Fruit fly (Drosophila melanogaster) whole organism, prepupa: Measurements from ENCODE around the gene CG15498.
A peak's percentile ranks its signal among the peaks of the same experiment; 100 is the strongest.

ENCODE experiments used
- CG10631 ChIP-seq: fragments of 200-800 bp; sonication (Bioruptor generic); optimal IDR thresholded peaks from 2 replicates; lab custom pipeline; 2016; ENCODE audit warnings: missing biosample characterization, missing genetic modification characterization
- CG10669 ChIP-seq: fragments of 200-800 bp; sonication (Bioruptor generic); optimal IDR thresholded peaks from 3 replicates; lab custom pipeline; 2018; ENCODE audit warnings: missing biosample characterization, mild to moderate bottlenecking, missing genetic modification characterization, moderate library complexity
- CG11294 ChIP-seq: fragments of 200-800 bp; sonication (Bioruptor generic); IDR thresholded peaks from 2 replicates; pipeline ENCODE4 v1.3.6; 2022; ENCODE audit warnings: missing biosample characterization, missing genetic modification characterization
- CG11762 ChIP-seq: fragments of 200-800 bp; sonication (Bioruptor generic); optimal IDR thresholded peaks from 3 replicates; lab custom pipeline; 2016; ENCODE audit warnings: missing biosample characterization, missing genetic modification characterization; ENCODE audit not compliant: insufficient read depth
- CG11902 ChIP-seq: fragments of 200-800 bp; sonication (Bioruptor generic); optimal IDR thresholded peaks from 3 replicates; lab custom pipeline; 2016; ENCODE audit warnings: missing biosample characterization, missing genetic modification characterization
- CG15336 ChIP-seq: fragments of 200-800 bp; sonication (Bioruptor generic); IDR thresholded peaks from 2 replicates; pipeline ENCODE4 v1.3.6; 2022; ENCODE audit warnings: missing biosample characterization, missing genetic modification characterization
- CG1621 ChIP-seq: fragments of 200-800 bp; sonication (Bioruptor generic); optimal IDR thresholded peaks from 3 replicates; lab custom pipeline; 2018; ENCODE audit warnings: missing biosample characterization, mild to moderate bottlenecking, missing genetic modification characterization
- CG16779 ChIP-seq: fragments of 200-800 bp; sonication (Bioruptor generic); optimal IDR thresholded peaks from 3 replicates; lab custom pipeline; 2017; ENCODE audit warnings: missing biosample characterization, mild to moderate bottlenecking, missing genetic modification characterization
- CG3032 ChIP-seq: fragments of 200-800 bp; optimal IDR thresholded peaks from 2 replicates; lab custom pipeline; 2019; ENCODE audit warnings: missing biosample characterization, mild to moderate bottlenecking, missing genetic modification characterization, moderate library complexity
- CG31627 ChIP-seq: fragments of 200-800 bp; sonication (Bioruptor generic); optimal IDR thresholded peaks from 3 replicates; lab custom pipeline; 2016; ENCODE audit warnings: missing biosample characterization, missing genetic modification characterization
- CG32006 ChIP-seq: fragments of 200-800 bp; sonication (Bioruptor generic); optimal IDR thresholded peaks from 3 replicates; lab custom pipeline; 2017; ENCODE audit warnings: missing biosample characterization, mild to moderate bottlenecking, missing genetic modification characterization
- CG34406 ChIP-seq: fragments of 200-800 bp; sonication (Bioruptor generic); optimal IDR thresholded peaks from 3 replicates; lab custom pipeline; 2016; ENCODE audit warnings: missing biosample characterization, missing genetic modification characterization
- CG3919 ChIP-seq: fragments of 200-800 bp; sonication (Bioruptor generic); optimal IDR thresholded peaks from 3 replicates; lab custom pipeline; 2016; ENCODE audit warnings: missing biosample characterization, missing genetic modification characterization
- CG4318 ChIP-seq: fragments of 200-800 bp; sonication (Bioruptor generic); optimal IDR thresholded peaks from 3 replicates; lab custom pipeline; 2017; ENCODE audit warnings: missing biosample characterization, mild to moderate bottlenecking, missing genetic modification characterization
- CG6276 ChIP-seq: fragments of 200-800 bp; sonication (Bioruptor generic); optimal IDR thresholded peaks from 2 replicates; lab custom pipeline; 2017; ENCODE audit warnings: missing biosample characterization, mild to moderate bottlenecking, missing genetic modification characterization
- CG6792 ChIP-seq: fragments of 200-800 bp; sonication (Bioruptor generic); optimal IDR thresholded peaks from 3 replicates; lab custom pipeline; 2016; ENCODE audit warnings: missing biosample characterization, missing genetic modification characterization
- CG6808 ChIP-seq: fragments of 200-800 bp; sonication (Bioruptor generic); optimal IDR thresholded peaks from 3 replicates; lab custom pipeline; 2017; ENCODE audit warnings: missing biosample characterization, missing genetic modification characterization, mild to moderate bottlenecking, moderate library complexity, missing genetic modification reagents
- CG6854 ChIP-seq: fragments of 200-800 bp; sonication (Bioruptor generic); optimal IDR thresholded peaks from 2 replicates; lab custom pipeline; 2017; ENCODE audit warnings: missing biosample characterization, mild to moderate bottlenecking, missing genetic modification characterization
- CG7368 ChIP-seq: fragments of 200-800 bp; sonication (Bioruptor generic); optimal IDR thresholded peaks from 3 replicates; lab custom pipeline; 2016; ENCODE audit warnings: missing biosample characterization, missing genetic modification characterization
- CG8119 ChIP-seq: fragments of 200-800 bp; sonication (Bioruptor generic); IDR thresholded peaks from 3 replicates; pipeline ENCODE4 v1.3.6; 2022; ENCODE audit warnings: missing biosample characterization, missing genetic modification characterization
- CG8319 ChIP-seq: fragments of 200-800 bp; sonication (Bioruptor generic); optimal IDR thresholded peaks from 3 replicates; lab custom pipeline; 2016; ENCODE audit warnings: missing biosample characterization, missing genetic modification characterization
- CG8632 ChIP-seq: fragments of 200-800 bp; sonication (Bioruptor generic); optimal IDR thresholded peaks from 3 replicates; lab custom pipeline; 2016; ENCODE audit warnings: missing biosample characterization, missing genetic modification characterization
- CG9139 ChIP-seq: fragments of 200-800 bp; sonication (Bioruptor generic); optimal IDR thresholded peaks from 3 replicates; lab custom pipeline; 2017; ENCODE audit warnings: missing biosample characterization, mild to moderate bottlenecking, missing genetic modification characterization
- Eip75B ChIP-seq: fragments of 200-800 bp; sonication (Bioruptor generic); optimal IDR thresholded peaks from 3 replicates; lab custom pipeline; 2016; ENCODE audit warnings: missing biosample characterization, missing genetic modification characterization
- Eip78C ChIP-seq: fragments of 200-800 bp; sonication (Bioruptor generic); peaks from one replicate; lab custom pipeline; 2016; ENCODE audit warnings: missing biosample characterization, missing genetic modification characterization
- Eip93F ChIP-seq: fragments of 200-800 bp; sonication (Bioruptor generic); optimal IDR thresholded peaks from 2 replicates; lab custom pipeline; 2016; ENCODE audit warnings: missing biosample characterization, mild to moderate bottlenecking, missing genetic modification characterization
- Ets21C ChIP-seq: fragments of 200-800 bp; sonication (Bioruptor generic); optimal IDR thresholded peaks from 3 replicates; lab custom pipeline; 2016; ENCODE audit warnings: missing biosample characterization, missing genetic modification characterization
- Ets96B ChIP-seq: fragments of 200-800 bp; optimal IDR thresholded peaks from 2 replicates; lab custom pipeline; 2019; ENCODE audit warnings: missing biosample characterization, mild to moderate bottlenecking, missing genetic modification characterization, moderate library complexity
- Gug ChIP-seq: fragments of 200-800 bp; sonication (Bioruptor generic); IDR thresholded peaks from 2 replicates; pipeline ENCODE4 v1.3.6; 2022; ENCODE audit warnings: missing biosample characterization, missing genetic modification characterization
- Hr38 ChIP-seq: sonication (Bioruptor generic); optimal IDR thresholded peaks from 2 replicates; lab custom pipeline; 2016; ENCODE audit warnings: missing biosample characterization, missing genetic modification characterization
- Hr39 ChIP-seq: fragments of 200-800 bp; sonication (Bioruptor generic); optimal IDR thresholded peaks from 2 replicates; lab custom pipeline; 2016; ENCODE audit warnings: missing biosample characterization, missing genetic modification characterization
- Hr4 ChIP-seq: fragments of 200-800 bp; sonication (Bioruptor generic); optimal IDR thresholded peaks from 3 replicates; lab custom pipeline; 2016; ENCODE audit warnings: missing biosample characterization, missing genetic modification characterization
- Met ChIP-seq: fragments of 200-800 bp; sonication (Bioruptor generic); optimal IDR thresholded peaks from 3 replicates; lab custom pipeline; 2016; ENCODE audit warnings: missing biosample characterization, missing genetic modification characterization
- Sox102F ChIP-seq: fragments of 200-800 bp; sonication (Bioruptor generic); optimal IDR thresholded peaks from 2 replicates; lab custom pipeline; 2016; ENCODE audit warnings: missing biosample characterization, mild to moderate bottlenecking, missing genetic modification characterization
- Sox14 ChIP-seq: fragments of 200-800 bp; sonication (Bioruptor generic); optimal IDR thresholded peaks from 3 replicates; lab custom pipeline; 2016; ENCODE audit warnings: missing biosample characterization, missing genetic modification characterization
- Sox15 ChIP-seq: fragments of 200-800 bp; sonication (Bioruptor generic); optimal IDR thresholded peaks from 3 replicates; lab custom pipeline; 2016; ENCODE audit warnings: missing biosample characterization, missing genetic modification characterization
- achi ChIP-seq: fragments of 200-800 bp; sonication (Bioruptor generic); optimal IDR thresholded peaks from 3 replicates; lab custom pipeline; 2016; ENCODE audit warnings: missing biosample characterization, missing genetic modification characterization
- acj6 ChIP-seq: fragments of 200-800 bp; sonication (Bioruptor generic); optimal IDR thresholded peaks from 3 replicates; lab custom pipeline; 2016; ENCODE audit warnings: missing biosample characterization, missing genetic modification characterization
- cyc ChIP-seq: fragments of 200-800 bp; sonication (Bioruptor generic); optimal IDR thresholded peaks from 3 replicates; lab custom pipeline; 2016; ENCODE audit warnings: missing biosample characterization, missing genetic modification characterization
- dac ChIP-seq: fragments of 200-800 bp; sonication (Bioruptor generic); optimal IDR thresholded peaks from 2 replicates; lab custom pipeline; 2017; ENCODE audit warnings: missing biosample characterization, mild to moderate bottlenecking, missing genetic modification characterization
- dsx ChIP-seq: fragments of 200-800 bp; optimal IDR thresholded peaks from 3 replicates; lab custom pipeline; 2019; ENCODE audit warnings: missing biosample characterization, mild to moderate bottlenecking, missing genetic modification characterization, moderate library complexity; ENCODE audit not compliant: poor library complexity, severe bottlenecking
- eg ChIP-seq: fragments of 200-800 bp; sonication (Bioruptor generic); IDR thresholded peaks from 3 replicates; pipeline ENCODE4 v1.3.6; 2022; ENCODE audit warnings: missing biosample characterization, missing genetic modification characterization
- esn ChIP-seq: fragments of 200-800 bp; sonication (Bioruptor generic); optimal IDR thresholded peaks from 2 replicates; lab custom pipeline; 2016; ENCODE audit warnings: missing biosample characterization, mild to moderate bottlenecking, missing genetic modification characterization, moderate library complexity
- fd59A ChIP-seq: fragments of 200-800 bp; sonication (Bioruptor generic); optimal IDR thresholded peaks from 2 replicates; lab custom pipeline; 2017; ENCODE audit warnings: missing biosample characterization, mild to moderate bottlenecking, missing genetic modification characterization, missing genetic modification reagents
- fd85E ChIP-seq: fragments of 200-800 bp; sonication (Bioruptor generic); optimal IDR thresholded peaks from 3 replicates; lab custom pipeline; 2016; ENCODE audit warnings: missing biosample characterization, missing genetic modification characterization
- lz ChIP-seq: fragments of 200-800 bp; sonication (Bioruptor generic); optimal IDR thresholded peaks from 3 replicates; lab custom pipeline; 2016; ENCODE audit warnings: missing biosample characterization, missing genetic modification characterization
- net ChIP-seq: fragments of 200-800 bp; sonication (Bioruptor generic); optimal IDR thresholded peaks from 3 replicates; lab custom pipeline; 2016; ENCODE audit warnings: missing biosample characterization, missing genetic modification characterization
- pdm3 ChIP-seq: fragments of 200-800 bp; sonication (Bioruptor generic); optimal IDR thresholded peaks from 3 replicates; lab custom pipeline; 2016; ENCODE audit warnings: missing biosample characterization, missing genetic modification characterization
- salr ChIP-seq, 2 experiments: fragments of 200-800 bp; sonication (Bioruptor generic); optimal IDR thresholded peaks; 3 replicates each; lab custom pipeline; 2016 to 2018; ENCODE audit warnings: missing biosample characterization in 2 of 2, missing genetic modification characterization in 2 of 2, mild to moderate bottlenecking in 1 of 2
- ss ChIP-seq, 2 experiments: fragments of 200-800 bp; sonication (Bioruptor generic); optimal IDR thresholded peaks; 2 replicates in 1 of 2; 3 replicates in 1 of 2; lab custom pipeline; 2017 to 2018; ENCODE audit warnings: mild to moderate bottlenecking in 2 of 2, missing biosample characterization in 2 of 2, missing genetic modification characterization in 2 of 2, moderate library complexity in 1 of 2
- svp ChIP-seq: fragments of 200-800 bp; sonication (Bioruptor generic); peaks from one replicate; lab custom pipeline; 2016; ENCODE audit warnings: missing biosample characterization, missing genetic modification characterization
- vri ChIP-seq: fragments of 200-800 bp; sonication (Bioruptor generic); optimal IDR thresholded peaks from 3 replicates; lab custom pipeline; 2016; ENCODE audit warnings: missing biosample characterization, mild to moderate bottlenecking, missing genetic modification characterization

The CG15498 gene

dm6 chr3R:21616061-21616851 is 47.3 kb upstream of the CG15498 start:
- TF ChIP-seq CG8119 (GFP tag; lab: Robert Waterston, UW), result no peak
- peak; percentile 4 for TF ChIP-seq cyc (GFP tag; lab: Kevin White, UChicago)
- TF ChIP-seq CG32006 (GFP tag; lab: Kevin White, UChicago), result peak; percentile 3
- no peak for TF ChIP-seq Met (GFP tag; lab: Kevin White, UChicago)
- TF ChIP-seq Sox102F (GFP tag; lab: Kevin White, UChicago), result no peak
- TF ChIP-seq Hr39, result no peak
- no peak for TF ChIP-seq CG10631 (GFP tag; lab: Kevin White, UChicago)
- TF ChIP-seq CG16779, result no peak
- no peak for TF ChIP-seq Eip75B (GFP tag; lab: Kevin White, UChicago)
- peak; percentile 77 for TF ChIP-seq CG6854 (GFP tag; lab: Kevin White, UChicago)
- peak; percentile 45 for TF ChIP-seq CG6276 (GFP tag; lab: Kevin White, UChicago)
- no peak for TF ChIP-seq Gug (GFP tag; lab: Robert Waterston, UW)
- TF ChIP-seq CG11762, result no peak
- no peak for TF ChIP-seq CG3919 (GFP tag; lab: Kevin White, UChicago)
- TF ChIP-seq Sox15 (GFP tag; lab: Kevin White, UChicago), result no peak
- peak; percentile 72 for TF ChIP-seq vri (GFP tag; lab: Kevin White, UChicago)
- no peak for TF ChIP-seq CG9139 (GFP tag; lab: Kevin White, UChicago)
- peak; percentile 32 for TF ChIP-seq Sox14
- no peak for TF ChIP-seq salr (GFP tag; optimal IDR thresholded peaks at IDR 0.05; lab: Kevin White, UChicago)
- TF ChIP-seq fd59A (GFP tag; lab: Kevin White, UChicago), result no peak
- TF ChIP-seq CG10669 (GFP tag; lab: Kevin White, UChicago), result no peak
- TF ChIP-seq CG6808 (GFP tag; lab: Kevin White, UChicago), result peak; percentile 15
- no peak for TF ChIP-seq CG8632 (GFP tag; lab: Kevin White, UChicago)
- no peak for TF ChIP-seq CG8319 (GFP tag; lab: Kevin White, UChicago)
- no peak for TF ChIP-seq CG3032 (tag; lab: Kevin White, UChicago)
- TF ChIP-seq CG11902 (GFP tag; lab: Kevin White, UChicago), result no peak
- TF ChIP-seq CG31627, result no peak
- TF ChIP-seq Eip78C (GFP tag; lab: Kevin White, UChicago), result peak; percentile 56
- TF ChIP-seq CG15336 (GFP tag; lab: Robert Waterston, UW), result no peak
- no peak for TF ChIP-seq Hr4 (GFP tag; lab: Kevin White, UChicago)
- TF ChIP-seq Eip93F (GFP tag; lab: Kevin White, UChicago), result peak; percentile 39
- TF ChIP-seq CG7368 (GFP tag; lab: Kevin White, UChicago), result no peak
- no peak for TF ChIP-seq eg (GFP tag; lab: Robert Waterston, UW)
- TF ChIP-seq pdm3, result no peak
- no peak for TF ChIP-seq CG11294 (GFP tag; lab: Robert Waterston, UW)
- TF ChIP-seq svp (GFP tag; lab: Kevin White, UChicago), result peak; percentile 85
- TF ChIP-seq dac, result no peak
- TF ChIP-seq Ets21C (GFP tag; lab: Kevin White, UChicago), result no peak
- no peak for TF ChIP-seq CG6792 (GFP tag; lab: Kevin White, UChicago)
- no peak for TF ChIP-seq Hr38 (GFP tag; lab: Kevin White, UChicago)
- TF ChIP-seq Ets96B (tag; lab: Kevin White, UChicago), result no peak
- peak; percentile 2 to 34 for TF ChIP-seq ss (GFP tag; optimal IDR thresholded peaks at IDR 0.05; lab: Kevin White, UChicago)
- TF ChIP-seq lz (GFP tag; lab: Kevin White, UChicago), result no peak
- no peak for TF ChIP-seq achi (GFP tag; lab: Kevin White, UChicago)
- TF ChIP-seq net (GFP tag; lab: Kevin White, UChicago), result no peak
- TF ChIP-seq fd85E (GFP tag; lab: Kevin White, UChicago), result no peak
- no peak for TF ChIP-seq dsx (GFP tag; lab: Kevin White, UChicago)
- no peak for TF ChIP-seq CG1621
- TF ChIP-seq esn, result no peak
- no peak for TF ChIP-seq CG34406
- TF ChIP-seq acj6 (GFP tag; lab: Kevin White, UChicago), result no peak
- no peak for TF ChIP-seq CG4318 (GFP tag; lab: Kevin White, UChicago)
